Worm (Caenorhabditis elegans) whole organism, L2 larva: ENCODE results near the gene Y57E12B.4.

Source experiments
- aly-2 ChIP-seq: fragments of 150-350 bp; optimal IDR thresholded peaks from 2 replicates; lab custom pipeline; 2014; ENCODE audit warnings: missing biosample characterization, missing genetic modification characterization
- ama-1 ChIP-seq: fragments of 150-350 bp; optimal IDR thresholded peaks from 2 replicates; lab custom pipeline; 2018; ENCODE audit warnings: inconsistent platforms
- blmp-1 ChIP-seq: sonication (generic microtip); optimal IDR thresholded peaks from 2 replicates; lab custom pipeline; 2017; ENCODE audit warnings: missing genetic modification characterization, mild to moderate bottlenecking, missing compliant biosample characterization, antibody characterized with exemption, moderate library complexity; ENCODE audit not compliant: insufficient read depth
- fos-1 ChIP-seq: fragments of 150-350 bp; optimal IDR thresholded peaks from 2 replicates; lab custom pipeline; 2014; ENCODE audit warnings: missing biosample characterization, missing genetic modification characterization
- mdl-1 ChIP-seq, 2 experiments: fragments of 150-350 bp in 1 of 2; sonication (generic microtip) in 1 of 2; optimal IDR thresholded peaks; 2 replicates each; lab custom pipeline; 2017; ENCODE audit warnings: missing biosample characterization in 2 of 2, missing genetic modification characterization in 2 of 2
- nhr-11 ChIP-seq: fragments of 150-350 bp; optimal IDR thresholded peaks from 2 replicates; lab custom pipeline; 2014; ENCODE audit warnings: missing biosample characterization, missing genetic modification characterization
- nhr-12 ChIP-seq: fragments of 150-350 bp; optimal IDR thresholded peaks from 2 replicates; lab custom pipeline; 2014; ENCODE audit warnings: missing biosample characterization, missing genetic modification characterization
- nhr-77 ChIP-seq: fragments of 150-350 bp; optimal IDR thresholded peaks from 2 replicates; lab custom pipeline; 2014; ENCODE audit warnings: missing biosample characterization, missing genetic modification characterization
- skn-1 ChIP-seq: sonication (generic microtip); optimal IDR thresholded peaks from 2 replicates; lab custom pipeline; 2017; ENCODE audit warnings: missing biosample characterization, missing genetic modification characterization
- unc-39 ChIP-seq: fragments of 150-350 bp; optimal IDR thresholded peaks from 2 replicates; lab custom pipeline; 2014; ENCODE audit warnings: missing biosample characterization, missing genetic modification characterization
- unc-62 ChIP-seq: fragments of 150-350 bp; optimal IDR thresholded peaks from 2 replicates; lab custom pipeline; 2014; ENCODE audit warnings: missing biosample characterization, missing genetic modification reagents, missing genetic modification characterization
- zag-1 ChIP-seq: fragments of 150-350 bp; optimal IDR thresholded peaks from 2 replicates; lab custom pipeline; 2014; ENCODE audit warnings: missing biosample characterization, missing genetic modification characterization
- ztf-4 ChIP-seq: fragments of 150-350 bp; optimal IDR thresholded peaks from 2 replicates; lab custom pipeline; 2014; ENCODE audit warnings: missing biosample characterization, missing genetic modification characterization

ce11 chrV:6906435-6906834 is 40.9 kb downstream of the Y57E12B.4 start:
- TF ChIP-seq skn-1 (tag; lab: Kevin White, UChicago) (no peak), fos-1 (tag; lab: Kevin White, UChicago) (no peak), aly-2 (no peak), zag-1 (no peak), unc-39 (tag; lab: Kevin White, UChicago) (no peak), blmp-1 (tag; lab: Kevin White, UChicago) (no peak), nhr-77 (no peak), nhr-12 (no peak), nhr-11 (tag; lab: Kevin White, UChicago) (no peak), mdl-1 (tag; optimal IDR thresholded peaks at IDR 0.05; lab: Kevin White, UChicago) (no peak), unc-62 (GFP tag; lab: Kevin White, UChicago) (no peak), ama-1 (lab: Kevin White, UChicago) (no peak), ztf-4 (tag; lab: Kevin White, UChicago) (no peak)
